Fruit fly (Drosophila melanogaster): Measurements from ENCODE around the gene qin.

The qin gene

dm6 chr3R:18670441-18671111, 79.7 kb downstream of the qin start (continued):
- TF ChIP-seq dm (GFP tag; optimal IDR thresholded peaks at IDR 0.05) (no peak), CG1832 (GFP tag; optimal IDR thresholded peaks at IDR 0.05) (no peak), MTF-1 (GFP tag; optimal IDR thresholded peaks at IDR 0.05; ENCODE audit: borderline replicate concordance) (no peak), CG12659 (GFP tag; optimal IDR thresholded peaks at IDR 0.05) (no peak), sens-2 (GFP tag; IDR thresholded peaks at IDR 0.05) (no peak), Doc2 (GFP tag; IDR thresholded peaks at IDR 0.05) (no peak), ara (GFP tag; IDR thresholded peaks at IDR 0.05) (no peak), ab (GFP tag; optimal IDR thresholded peaks at IDR 0.05) (no peak), NfI (GFP tag; optimal IDR thresholded peaks at IDR 0.05) (peak; percentile 14), CG15479 (GFP tag; optimal IDR thresholded peaks at IDR 0.05) (no peak), H2.0 (GFP tag; IDR thresholded peaks at IDR 0.05) (no peak), sqz (GFP tag; optimal IDR thresholded peaks at IDR 0.05) (no peak), D19B (GFP tag; optimal IDR thresholded peaks at IDR 0.05) (no peak), Trl (optimal IDR thresholded peaks at IDR 0.05) (peak; percentile 79 to 80), Trl (GFP tag; optimal IDR thresholded peaks at IDR 0.05) (no peak), pum (GFP tag; optimal IDR thresholded peaks at IDR 0.05) (peak; percentile 43), zen (tag; optimal IDR thresholded peaks at IDR 0.05) (no peak), Vsx1 (GFP tag; optimal IDR thresholded peaks at IDR 0.05) (peak; percentile 63), CG5245 (GFP tag; optimal IDR thresholded peaks at IDR 0.05) (no peak), CG4854 (GFP tag; optimal IDR thresholded peaks at IDR 0.05) (no peak), row (GFP tag; IDR thresholded peaks at IDR 0.05) (peak; percentile 65), Pdp1 (GFP tag; optimal IDR thresholded peaks at IDR 0.05) (peak in 1 of 2 experiments; percentile 51), Chrac-16 (GFP tag; optimal IDR thresholded peaks at IDR 0.05) (peak; percentile 1), Dp (GFP tag; optimal IDR thresholded peaks at IDR 0.05) (no peak), CG7556 (GFP tag; optimal IDR thresholded peaks at IDR 0.05) (peak; percentile 68), CG3065 (GFP tag; optimal IDR thresholded peaks at IDR 0.05) (no peak), MBD-R2 (GFP tag; IDR thresholded peaks at IDR 0.05) (peak; percentile 29; the same call in 1 of the 2 replicates), pros (GFP tag; optimal IDR thresholded peaks at IDR 0.05) (peak; percentile 24), CG30020 (tag; optimal IDR thresholded peaks at IDR 0.05) (no peak), dimm (GFP tag; IDR thresholded peaks at IDR 0.05) (no peak), corto (GFP tag; optimal IDR thresholded peaks at IDR 0.05) (peak; percentile 44), CG5953 (GFP tag; IDR thresholded peaks at IDR 0.05) (no peak), btn (GFP tag; optimal IDR thresholded peaks at IDR 0.05) (no peak), CG2678 (tag; optimal IDR thresholded peaks at IDR 0.05) (peak; percentile 91), CG12236 (GFP tag; optimal IDR thresholded peaks at IDR 0.05) (no peak), cwo (GFP tag; optimal IDR thresholded peaks at IDR 0.05) (peak; percentile 32), CoRest (tag; optimal IDR thresholded peaks at IDR 0.05) (peak; percentile 67), run (tag; optimal IDR thresholded peaks at IDR 0.05) (peak; percentile 33), hth (optimal IDR thresholded peaks at IDR 0.05) (no peak), pfk (GFP tag; optimal IDR thresholded peaks at IDR 0.05) (no peak), Sry-δ (GFP tag; optimal IDR thresholded peaks at IDR 0.05) (no peak), gro (GFP tag; optimal IDR thresholded peaks at IDR 0.05) (no peak), trem (tag; optimal IDR thresholded peaks at IDR 0.05) (peak; percentile 7), CG6765 (GFP tag; optimal IDR thresholded peaks at IDR 0.05) (peak; percentile 8), CG3847 (GFP tag; IDR thresholded peaks at IDR 0.05) (no peak), CG8388 (GFP tag; optimal IDR thresholded peaks at IDR 0.05) (peak; percentile 76), ftz-f1 (GFP tag; optimal IDR thresholded peaks at IDR 0.05) (no peak), nerfin-2 (GFP tag; IDR thresholded peaks at IDR 0.05; ENCODE audit: partially characterized antibody) (no peak), dmrt99B (tag; optimal IDR thresholded peaks at IDR 0.05) (peak; percentile 80), CG12299 (tag; optimal IDR thresholded peaks at IDR 0.05) (peak; percentile 47)

Data from whole organism, embryonic.